Fruit fly (Drosophila melanogaster): ENCODE data around the gene RasGAP1.
"Not testable (repeated sequence)": the region's sequence is repeated elsewhere in the genome, so short reads cannot be mapped to it uniquely, and the experiment has no call there.

Gene RasGAP1

DNA sequence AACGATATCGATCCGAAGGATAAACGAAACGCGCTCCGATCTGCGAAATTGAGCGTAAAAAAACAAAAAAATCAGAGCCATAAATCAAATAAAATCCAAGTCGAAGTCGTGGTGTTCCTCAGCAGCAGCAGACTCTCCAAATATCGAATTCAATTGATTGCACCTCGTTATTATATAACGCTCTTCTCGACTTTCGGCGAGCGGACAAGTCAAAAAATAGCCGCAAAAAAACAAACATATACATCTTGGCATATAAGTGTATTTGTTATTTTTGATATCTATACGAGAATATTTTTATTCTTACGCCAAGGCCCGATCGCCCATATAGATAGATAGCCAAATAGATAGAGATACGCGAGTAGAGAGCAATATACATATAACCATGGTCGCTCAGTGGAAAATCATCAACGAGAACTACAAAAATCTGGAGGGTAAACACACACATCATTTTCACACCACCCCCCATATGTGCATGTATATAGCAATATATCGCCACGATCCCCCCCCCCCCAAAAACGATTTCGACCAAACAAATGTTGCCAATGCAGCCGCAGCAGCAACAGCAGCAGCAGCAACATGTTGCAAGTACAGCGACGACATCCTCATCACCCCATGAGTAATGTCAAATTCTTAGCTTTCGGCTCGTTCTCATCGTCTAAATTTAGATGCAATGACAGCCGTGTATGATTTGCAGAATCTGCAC is 25.3 kb downstream of the RasGAP1 start:
- TF ChIP-seq noc (tag; optimal IDR thresholded peaks at IDR 0.05): no peak

DNA sequence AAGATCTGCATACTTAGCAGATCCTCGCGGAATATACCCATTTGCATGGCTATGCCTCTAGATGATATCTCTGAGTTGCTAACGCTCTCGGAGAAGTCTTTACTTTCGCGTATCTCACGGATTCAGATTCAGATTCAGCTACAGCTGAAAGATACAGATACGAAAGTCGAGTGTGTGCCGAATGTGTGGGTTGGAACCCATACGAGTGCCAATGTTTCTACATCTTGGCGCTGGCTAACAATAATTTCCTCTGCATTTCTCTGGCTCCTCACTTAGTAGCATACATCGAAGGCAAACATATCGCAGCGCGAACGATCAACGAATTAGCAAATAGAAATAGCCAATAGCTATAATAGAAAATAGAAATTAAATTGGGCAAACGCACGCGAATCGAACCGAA is 25.9 kb downstream of the RasGAP1 start:
- TF ChIP-seq noc (tag; optimal IDR thresholded peaks at IDR 0.05): no peak

DNA sequence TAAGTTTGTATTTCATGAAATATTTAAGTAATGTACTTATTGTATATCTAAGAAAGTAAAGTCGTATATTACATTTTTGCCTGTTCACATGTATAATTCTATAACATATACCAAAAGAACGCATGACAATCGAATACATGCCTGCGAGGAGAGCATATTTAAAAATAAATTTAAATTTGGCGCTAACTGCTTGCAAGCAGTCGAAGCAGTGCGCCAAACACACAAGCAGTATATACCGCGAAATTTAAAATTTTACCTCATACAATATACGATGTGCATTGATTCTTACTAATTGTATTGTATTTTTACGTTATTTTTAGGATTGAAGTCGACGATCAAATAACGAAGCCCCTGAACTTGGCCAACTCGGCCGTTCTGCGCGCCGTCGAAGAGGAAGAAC is 30.9 kb downstream of the RasGAP1 start:
- TF ChIP-seq noc (tag; optimal IDR thresholded peaks at IDR 0.05): no peak

dm6 chr3L:9823797-9824196 is 31.3 kb downstream of the RasGAP1 start, which contains the start of gene Ilp5:
Gene Ilp5 (minus strand): TSS chr3L:9823897.
- TF ChIP-seq noc (tag; optimal IDR thresholded peaks at IDR 0.05): no peak

- TF ChIP-seq noc (tag; optimal IDR thresholded peaks at IDR 0.05): no peak
These were observed 33.9 kb downstream of the RasGAP1 start for dm6 chr3L:9821138-9821681.

- no peak for TF ChIP-seq noc (tag; optimal IDR thresholded peaks at IDR 0.05)
These were observed 34.8 kb downstream of the RasGAP1 start for dm6 chr3L:9820248-9820647.

DNA sequence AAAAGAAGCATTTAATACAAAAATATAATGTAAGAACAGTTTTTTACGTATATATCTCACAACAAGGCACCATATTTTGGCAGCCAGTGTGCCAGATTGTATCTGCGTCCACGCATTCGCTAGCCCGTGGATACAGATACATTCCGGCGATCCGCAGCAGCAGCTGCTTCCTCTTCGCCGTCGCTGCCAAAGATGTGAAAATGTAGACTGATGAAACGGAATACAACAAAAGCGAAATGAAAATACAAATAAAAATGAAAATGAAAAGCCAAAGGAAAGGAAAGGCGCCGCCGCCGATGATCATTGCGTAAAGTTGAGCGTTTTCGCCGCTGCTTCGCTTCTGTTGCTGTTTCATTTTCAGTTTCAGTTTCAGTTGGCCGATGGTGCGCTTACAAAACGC is 39.4 kb downstream of the RasGAP1 start:
- no peak for TF ChIP-seq noc (tag; optimal IDR thresholded peaks at IDR 0.05)

- no peak for TF ChIP-seq noc (tag; optimal IDR thresholded peaks at IDR 0.05)
These were observed 40.5 kb downstream of the RasGAP1 start for dm6 chr3L:9814621-9815020.

dm6 chr3L:9813345-9813897 is 41.7 kb downstream of the RasGAP1 start, which contains the start of gene CG43897:
Gene CG43897 (plus strand): TSS chr3L:9813847.
- no peak for TF ChIP-seq noc (tag; optimal IDR thresholded peaks at IDR 0.05)

DNA sequence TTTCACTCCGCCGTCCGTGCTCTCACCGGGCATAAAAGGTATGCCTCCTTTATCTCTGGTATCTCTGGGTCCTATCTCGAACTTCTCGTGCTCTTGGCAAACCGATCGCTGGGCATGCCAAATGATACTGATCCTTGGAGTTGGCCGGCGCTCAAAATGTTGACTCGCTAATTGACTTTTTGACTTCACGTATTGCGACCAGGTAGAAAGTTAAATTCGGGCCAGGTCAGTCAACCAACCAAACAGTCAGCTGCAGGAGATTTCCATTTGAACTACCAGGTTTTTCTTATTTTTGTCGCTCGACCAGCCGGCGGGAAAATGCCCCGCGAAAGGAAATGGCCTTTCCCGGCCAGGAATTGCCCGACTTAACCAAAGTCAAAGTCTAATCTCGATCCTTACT is 51.0 kb downstream of the RasGAP1 start, which contains the start of gene Ilp4:
Gene Ilp4, minus strand, starts transcription at position 139 of the 400 bp plus-strand sequence.
- TF ChIP-seq noc (tag; optimal IDR thresholded peaks at IDR 0.05): no peak

- no peak for TF ChIP-seq noc (tag; optimal IDR thresholded peaks at IDR 0.05)
These were observed 53.1 kb downstream of the RasGAP1 start, which contains the start of gene Ilp3 for dm6 chr3L:9802020-9802419. Gene Ilp3 (minus strand): TSS chr3L:9802120.

DNA sequence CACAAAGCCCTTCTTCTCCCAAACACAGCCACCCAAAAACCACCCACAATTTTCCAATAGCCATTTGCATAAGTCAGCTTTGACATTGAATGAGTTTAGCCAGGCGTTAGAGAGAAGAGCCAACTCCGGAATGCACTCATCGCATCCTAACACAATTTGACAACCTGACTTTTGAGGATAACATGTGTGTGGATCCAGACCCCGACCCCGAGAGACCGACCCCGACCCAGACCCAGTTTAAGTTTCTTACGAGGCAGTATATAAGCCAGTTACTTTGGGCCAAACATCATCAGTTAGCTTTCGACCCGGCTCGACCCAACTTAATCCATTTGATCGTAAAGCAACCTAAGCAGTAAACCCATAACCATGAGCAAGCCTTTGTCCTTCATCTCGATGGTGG is 55.7 kb downstream of the RasGAP1 start, which contains the start of gene Ilp2:
Gene Ilp2, plus strand, starts transcription at position 301 of the 400 bp plus-strand sequence.
- no peak for TF ChIP-seq noc (tag; optimal IDR thresholded peaks at IDR 0.05)

DNA sequence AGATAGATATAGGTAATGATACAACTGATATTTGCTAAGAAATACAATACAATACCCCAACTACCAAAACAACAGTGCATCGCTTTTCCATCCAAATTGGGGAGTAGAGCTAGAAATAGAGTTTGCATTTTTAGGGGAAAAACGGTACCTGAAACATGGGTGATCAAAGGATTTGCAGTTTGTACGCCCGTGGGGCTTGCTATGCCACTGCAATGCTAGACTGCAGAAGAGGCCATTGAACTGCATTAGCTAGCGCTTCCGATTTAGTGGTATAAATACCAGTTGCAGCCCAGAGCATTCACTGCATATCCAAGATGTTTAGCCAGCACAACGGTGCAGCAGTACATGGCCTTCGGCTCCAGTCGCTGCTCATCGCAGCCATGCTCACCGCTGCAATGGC is 57.0 kb downstream of the RasGAP1 start, which contains the start of gene Ilp1:
Gene Ilp1, plus strand, starts transcription at position 301 of the 400 bp plus-strand sequence.
- not testable (repeated sequence) for TF ChIP-seq noc (tag; optimal IDR thresholded peaks at IDR 0.05)

DNA sequence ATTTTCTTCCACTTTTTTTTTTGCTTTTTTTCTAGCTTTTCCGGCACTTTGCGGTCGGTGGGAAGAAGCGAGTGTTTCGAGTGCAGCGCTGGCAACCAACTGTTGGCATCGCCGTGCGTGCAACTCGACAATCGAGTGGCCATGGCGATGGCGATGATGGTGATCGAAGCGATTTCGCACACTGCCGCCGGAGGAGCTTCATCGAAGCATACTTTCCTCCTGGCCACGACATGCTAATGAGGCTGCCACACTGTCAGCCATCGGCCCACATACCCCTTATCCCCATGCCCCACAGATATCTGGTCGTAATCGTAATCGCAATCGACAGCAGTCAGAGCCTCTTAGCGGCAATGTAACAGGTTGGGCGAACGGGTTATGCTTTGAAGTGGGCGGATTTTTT is 57.5 kb downstream of the RasGAP1 start, which contains the start of gene Zasp67:
Gene Zasp67, minus strand, starts transcription at position 101 of the 400 bp plus-strand sequence.
- TF ChIP-seq noc (tag; optimal IDR thresholded peaks at IDR 0.05): no peak
